Fruit fly (Drosophila melanogaster) whole organism, wandering third instar larva: ENCODE results near the gene AnxB11.

Experiments
- Abd-B ChIP-seq: fragments of >200 bp; optimal IDR thresholded peaks from 2 replicates; lab custom pipeline; 2017; ENCODE audit warnings: missing biosample characterization, missing genetic modification characterization
- CG32264 ChIP-seq: fragments of 200-800 bp; sonication (Bioruptor generic); optimal IDR thresholded peaks from 2 replicates; lab custom pipeline; 2016; ENCODE audit warnings: missing biosample characterization, missing genetic modification characterization
- CG9705 ChIP-seq: fragments of 200-800 bp; sonication (Bioruptor generic); optimal IDR thresholded peaks from 2 replicates; lab custom pipeline; 2018; ENCODE audit warnings: missing biosample characterization, mild to moderate bottlenecking, missing genetic modification characterization
- CrebA ChIP-seq: fragments of 200-800 bp; sonication (Bioruptor generic); optimal IDR thresholded peaks from 2 replicates; lab custom pipeline; 2016; ENCODE audit warnings: missing biosample characterization, mild to moderate bottlenecking, missing genetic modification characterization, borderline replicate concordance
- Dif ChIP-seq: fragments of 200-275, 200-300 bp; sonication (Bioruptor generic); optimal IDR thresholded peaks from 2 replicates; lab custom pipeline; 2018; ENCODE audit warnings: missing biosample characterization, missing genetic modification characterization; ENCODE audit not compliant: partially characterized antibody
- HLH106 ChIP-seq: fragments of 200-800 bp; optimal IDR thresholded peaks from 3 replicates; lab custom pipeline; 2019; ENCODE audit warnings: missing biosample characterization, mild to moderate bottlenecking, missing genetic modification characterization, moderate library complexity
- Hr78 ChIP-seq: fragments of >200 bp; optimal IDR thresholded peaks from 2 replicates; lab custom pipeline; 2017; ENCODE audit warnings: missing biosample characterization, missing genetic modification characterization
- Hr83 ChIP-seq: fragments of 200-300 bp; sonication (Bioruptor generic); optimal IDR thresholded peaks from 2 replicates; lab custom pipeline; 2016; ENCODE audit warnings: missing biosample characterization, mild to moderate bottlenecking, missing genetic modification characterization, moderate library complexity; ENCODE audit not compliant: poor library complexity, severe bottlenecking
- Jra ChIP-seq: sonication (Bioruptor generic); optimal IDR thresholded peaks from 2 replicates; lab custom pipeline; 2016; ENCODE audit warnings: missing biosample characterization, missing genetic modification characterization
- Myc ChIP-seq: fragments of >200 bp; optimal IDR thresholded peaks from 2 replicates; lab custom pipeline; 2017
- N ChIP-seq: fragments of >200 bp; optimal IDR thresholded peaks from 2 replicates; lab custom pipeline; 2018; ENCODE audit warnings: missing biosample characterization, missing external identifiers, missing genetic modification characterization
- OdsH ChIP-seq: fragments of 200-800 bp; sonication (Bioruptor generic); optimal IDR thresholded peaks from 2 replicates; lab custom pipeline; 2016; ENCODE audit warnings: missing biosample characterization, mild to moderate bottlenecking, missing genetic modification characterization
- Rel ChIP-seq, 2 experiments: fragments of 200-800 bp; sonication (Bioruptor generic) in 1 of 2; optimal IDR thresholded peaks; 2 replicates in 1 of 2; 3 replicates in 1 of 2; lab custom pipeline; 2016 to 2019; ENCODE audit warnings: mild to moderate bottlenecking in 2 of 2, missing biosample characterization in 2 of 2, missing genetic modification characterization in 2 of 2, moderate library complexity in 1 of 2
- Sp1 ChIP-seq: fragments of 200-800 bp; sonication (Bioruptor generic); optimal IDR thresholded peaks from 3 replicates; lab custom pipeline; 2019; ENCODE audit warnings: missing biosample characterization, mild to moderate bottlenecking, missing genetic modification characterization, moderate library complexity
- Vsx2 ChIP-seq: fragments of 200-300, 225-300 bp; sonication (Bioruptor generic); optimal IDR thresholded peaks from 2 replicates; lab custom pipeline; 2018; ENCODE audit warnings: missing biosample characterization, missing genetic modification characterization; ENCODE audit not compliant: partially characterized antibody
- br ChIP-seq: fragments of 200-800 bp; sonication (Bioruptor generic); optimal IDR thresholded peaks from 2 replicates; lab custom pipeline; 2016; ENCODE audit warnings: missing biosample characterization, missing genetic modification characterization
- dmrt93B ChIP-seq: fragments of 200-800 bp; sonication (Bioruptor generic); optimal IDR thresholded peaks from 2 replicates; lab custom pipeline; 2018; ENCODE audit warnings: missing biosample characterization, mild to moderate bottlenecking, missing genetic modification characterization
- dsf ChIP-seq: sonication (Bioruptor generic); optimal IDR thresholded peaks from 2 replicates; lab custom pipeline; 2016; ENCODE audit warnings: missing biosample characterization, missing genetic modification characterization, borderline replicate concordance
- ey ChIP-seq: fragments of 200-800 bp; sonication (Bioruptor generic); optimal IDR thresholded peaks from 2 replicates; lab custom pipeline; 2016; ENCODE audit warnings: missing biosample characterization, missing genetic modification characterization
- foxo ChIP-seq, 2 experiments: fragments of 200-800 bp; sonication (Bioruptor generic); optimal IDR thresholded peaks; 2 replicates in 1 of 2; 3 replicates in 1 of 2; lab custom pipeline; 2016 to 2017; ENCODE audit warnings: missing biosample characterization in 2 of 2, missing genetic modification characterization in 2 of 2
- fru ChIP-seq: fragments of 200-800 bp; sonication (Bioruptor generic); optimal IDR thresholded peaks from 3 replicates; lab custom pipeline; 2016; ENCODE audit warnings: missing biosample characterization, mild to moderate bottlenecking, missing genetic modification characterization
- h ChIP-seq: fragments of 200-800 bp; sonication (Bioruptor generic); optimal IDR thresholded peaks from 3 replicates; lab custom pipeline; 2016; ENCODE audit warnings: missing biosample characterization, mild to moderate bottlenecking, missing genetic modification characterization
- jim ChIP-seq: fragments of 175-275, 200-325 bp; sonication (Bioruptor generic); optimal IDR thresholded peaks from 2 replicates; lab custom pipeline; 2016; ENCODE audit warnings: missing biosample characterization, mild to moderate bottlenecking, missing genetic modification characterization
- lola ChIP-seq: fragments of >200 bp; optimal IDR thresholded peaks from 2 replicates; lab custom pipeline; 2017; ENCODE audit warnings: missing biosample characterization, missing genetic modification characterization
- pan ChIP-seq: fragments of >200 bp; optimal IDR thresholded peaks from 2 replicates; lab custom pipeline; 2017
- psq ChIP-seq: fragments of 200-800 bp; sonication (Bioruptor generic); optimal IDR thresholded peaks from 3 replicates; lab custom pipeline; 2017; ENCODE audit warnings: missing biosample characterization, mild to moderate bottlenecking, missing genetic modification characterization, moderate library complexity
- rgr ChIP-seq: fragments of 200-800 bp; sonication (Bioruptor generic); optimal IDR thresholded peaks from 3 replicates; lab custom pipeline; 2016; ENCODE audit warnings: missing biosample characterization, mild to moderate bottlenecking, missing genetic modification characterization
- sage ChIP-seq: fragments of 200-800 bp; sonication (Bioruptor generic); optimal IDR thresholded peaks from 2 replicates; lab custom pipeline; 2016; ENCODE audit warnings: missing biosample characterization, mild to moderate bottlenecking, missing genetic modification characterization
- sv ChIP-seq: fragments of 200-800 bp; sonication (Bioruptor generic); optimal IDR thresholded peaks from 3 replicates; lab custom pipeline; 2016; ENCODE audit warnings: missing biosample characterization, missing genetic modification characterization
- woc ChIP-seq: sonication (Bioruptor generic); optimal IDR thresholded peaks from 2 replicates; lab custom pipeline; 2016; ENCODE audit warnings: missing biosample characterization, mild to moderate bottlenecking, missing genetic modification characterization

AnxB11 gene

DNA sequence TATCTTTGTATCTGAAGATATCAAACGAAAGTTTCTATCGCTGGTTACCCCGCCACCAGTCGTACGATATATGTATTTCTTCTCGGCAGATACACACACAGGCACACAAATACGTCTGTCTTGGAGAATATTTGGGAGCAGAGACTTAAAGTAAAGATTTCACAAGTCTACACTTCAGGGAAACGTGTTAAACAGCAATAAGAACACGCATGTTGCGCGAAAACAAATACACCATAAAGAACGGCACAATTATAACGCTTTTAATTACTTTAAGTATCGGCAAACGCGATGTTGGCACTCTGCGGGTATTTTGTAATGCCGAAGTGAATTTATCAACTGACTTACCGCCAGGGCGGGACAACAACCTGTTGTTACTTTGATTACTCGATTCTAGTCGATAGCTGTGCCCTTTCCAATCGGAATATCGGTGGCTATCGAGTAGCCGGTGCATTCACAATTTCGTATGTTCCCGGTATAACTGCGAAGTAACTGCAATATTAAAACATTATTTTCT is at the start of gene AnxB11:
TSS of gene AnxB11 (minus strand) at position 367 of the 514 bp plus-strand sequence.
- TF ChIP-seq Rel (GFP tag; optimal IDR thresholded peaks at IDR 0.05; lab: Kevin White, UChicago) (no peak), Rel (tag; optimal IDR thresholded peaks at IDR 0.05; lab: Kevin White, UChicago) (peak; percentile 40), Hr78 (no peak), OdsH (GFP tag; lab: Kevin White, UChicago) (peak; percentile 2), sv (GFP tag; lab: Kevin White, UChicago) (no peak), CrebA (GFP tag; lab: Kevin White, UChicago) (no peak), ey (GFP tag; lab: Kevin White, UChicago) (no peak), sage (GFP tag; lab: Kevin White, UChicago) (no peak), Dif (GFP tag; lab: Kevin White, UChicago) (no peak), dmrt93B (GFP tag; lab: Kevin White, UChicago) (no peak), Vsx2 (GFP tag; lab: Kevin White, UChicago) (no peak), Jra (GFP tag; lab: Kevin White, UChicago) (peak; percentile 6)

dm6 chrX:16458551-16458950 is 36.5 kb upstream of the AnxB11 start:
- TF ChIP-seq h = no peak
- no peak for TF ChIP-seq CrebA (GFP tag; lab: Kevin White, UChicago)
- TF ChIP-seq woc (GFP tag; lab: Kevin White, UChicago) = peak; percentile 19
- TF ChIP-seq dmrt93B (GFP tag; lab: Kevin White, UChicago) = no peak

- no peak for TF ChIP-seq Vsx2 (GFP tag; lab: Kevin White, UChicago)
- TF ChIP-seq Dif (GFP tag; lab: Kevin White, UChicago) = no peak
- TF ChIP-seq dmrt93B (GFP tag; lab: Kevin White, UChicago) = no peak
- no peak for TF ChIP-seq CG9705 (GFP tag; lab: Kevin White, UChicago)
- TF ChIP-seq pan = no peak
- no peak for TF ChIP-seq dsf (GFP tag; lab: Kevin White, UChicago)
Observed at dm6 chrX:16456582-16456981, 34.5 kb upstream of the AnxB11 start.

dm6 chrX:16449316-16449715 is 27.3 kb upstream of the AnxB11 start:
- TF ChIP-seq br (GFP tag; lab: Kevin White, UChicago) = no peak
- TF ChIP-seq Rel (GFP tag; optimal IDR thresholded peaks at IDR 0.05; lab: Kevin White, UChicago) = no peak
- TF ChIP-seq Rel (tag; optimal IDR thresholded peaks at IDR 0.05; lab: Kevin White, UChicago) = no peak
- TF ChIP-seq foxo (GFP tag; optimal IDR thresholded peaks at IDR 0.05; lab: Kevin White, UChicago) = no peak
- TF ChIP-seq lola = no peak
- TF ChIP-seq fru (GFP tag; lab: Kevin White, UChicago) = no peak
- no peak for TF ChIP-seq Hr78
- no peak for TF ChIP-seq OdsH (GFP tag; lab: Kevin White, UChicago)
- no peak for TF ChIP-seq dmrt93B (GFP tag; lab: Kevin White, UChicago)
- no peak for TF ChIP-seq rgr (GFP tag; lab: Kevin White, UChicago)
- no peak for TF ChIP-seq dsf (GFP tag; lab: Kevin White, UChicago)
- no peak for TF ChIP-seq pan
- TF ChIP-seq jim (GFP tag; lab: Kevin White, UChicago) = no peak
- TF ChIP-seq ey (GFP tag; lab: Kevin White, UChicago) = no peak
- TF ChIP-seq CG9705 (GFP tag; lab: Kevin White, UChicago) = no peak
- TF ChIP-seq Myc (lab: Kevin White, UChicago) = no peak
- no peak for TF ChIP-seq HLH106 (tag; lab: Kevin White, UChicago)

DNA sequence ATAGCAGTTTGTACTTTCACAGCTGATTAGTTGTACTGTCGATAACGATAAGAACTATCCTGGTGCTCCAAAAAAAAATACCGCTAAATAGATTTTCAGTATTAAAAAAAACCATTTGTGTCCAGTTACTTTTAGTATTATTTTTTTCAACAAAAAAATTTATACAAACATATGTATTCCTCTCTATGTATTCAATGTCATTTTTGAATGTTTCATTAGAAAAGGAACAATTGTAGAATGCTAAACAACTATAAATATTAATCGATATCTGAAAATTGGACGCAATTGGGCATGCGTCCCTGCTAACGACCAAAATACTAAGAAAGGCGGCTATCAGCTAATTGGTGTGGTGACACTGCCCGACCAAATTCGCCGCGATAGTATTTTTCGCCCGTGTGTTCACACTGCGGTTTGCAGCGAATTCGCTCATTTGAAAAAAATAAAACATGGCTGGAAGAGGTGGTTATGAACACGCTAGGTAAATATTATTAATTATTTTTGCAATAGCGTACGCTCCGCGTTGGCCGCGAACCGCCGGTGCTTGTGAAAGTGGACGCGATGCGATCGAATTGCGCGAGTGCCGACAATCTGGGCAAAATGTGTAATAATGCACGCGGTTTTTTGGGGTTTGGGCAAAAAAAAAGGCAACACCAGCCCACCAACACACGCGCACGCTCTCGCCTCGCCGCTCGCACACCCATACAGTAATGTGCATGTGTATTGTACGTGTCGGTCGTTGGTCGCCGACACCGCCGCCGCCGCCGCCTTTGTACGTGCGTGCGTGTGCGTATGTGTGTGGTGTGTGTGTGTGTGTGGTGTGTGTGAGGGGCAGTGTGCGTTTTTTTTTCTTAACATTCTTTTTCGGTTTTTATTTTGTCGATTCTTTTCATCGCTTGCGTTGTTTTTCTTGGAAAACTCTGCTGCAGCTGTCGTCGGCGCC is 26.5 kb upstream of the AnxB11 start, which contains the start of the genes CG34015 and eIF4H1:
TSS of gene CG34015 (minus strand) at position 51 of the 940 bp plus-strand sequence.
TSS of gene eIF4H1 (plus strand) at position 414 of the 940 bp plus-strand sequence.
- TF ChIP-seq CrebA (GFP tag; lab: Kevin White, UChicago) = no peak
- TF ChIP-seq Sp1 (GFP tag; lab: Kevin White, UChicago) = peak; percentile 77
- peak; percentile 19 for TF ChIP-seq h
- peak; percentile 1 for TF ChIP-seq psq (GFP tag; lab: Kevin White, UChicago)
- TF ChIP-seq N (GFP tag; lab: Kevin White, UChicago) = peak; percentile 92
- no peak for TF ChIP-seq pan
- no peak for TF ChIP-seq CG32264
- TF ChIP-seq Hr78 = peak; percentile 18
- peak; percentile 35 for TF ChIP-seq Myc (lab: Kevin White, UChicago)
- peak; percentile 32 for TF ChIP-seq rgr (GFP tag; lab: Kevin White, UChicago)
- TF ChIP-seq jim (GFP tag; lab: Kevin White, UChicago) = peak; percentile 58
- TF ChIP-seq Dif (GFP tag; lab: Kevin White, UChicago) = peak; percentile 6
- TF ChIP-seq Jra (GFP tag; lab: Kevin White, UChicago) = peak; percentile 20
- TF ChIP-seq Hr83 (GFP tag; lab: Kevin White, UChicago) = peak; percentile 8
- no peak for TF ChIP-seq sage (GFP tag; lab: Kevin White, UChicago)
- TF ChIP-seq OdsH (GFP tag; lab: Kevin White, UChicago) = peak; percentile 4
- TF ChIP-seq fru (GFP tag; lab: Kevin White, UChicago) = peak; percentile 58
- peak; percentile 39 for TF ChIP-seq Rel (GFP tag; optimal IDR thresholded peaks at IDR 0.05; lab: Kevin White, UChicago)
- TF ChIP-seq Rel (tag; optimal IDR thresholded peaks at IDR 0.05; lab: Kevin White, UChicago) = no peak
- TF ChIP-seq CG9705 (GFP tag; lab: Kevin White, UChicago) = no peak
- peak; percentile 48 for TF ChIP-seq Abd-B (GFP tag; lab: Kevin White, UChicago)
- TF ChIP-seq, all 38 proteins: peak for 15
